Worm (Caenorhabditis elegans) whole organism, early embryonic: ENCODE measurements around the gene cacn-1.

ENCODE experiments used
- B0310.2 ChIP-seq: sonication (generic microtip); optimal IDR thresholded peaks from 2 replicates; lab custom pipeline; 2016; ENCODE audit warnings: mild to moderate bottlenecking, missing genetic modification characterization, missing compliant biosample characterization
- F13C5.2 ChIP-seq: sonication (generic microtip); optimal IDR thresholded peaks from 2 replicates; lab custom pipeline; 2017; ENCODE audit warnings: mild to moderate bottlenecking, missing genetic modification characterization, inconsistent platforms, missing compliant biosample characterization
- aly-1 ChIP-seq: sonication (generic microtip); optimal IDR thresholded peaks from 2 replicates; lab custom pipeline; 2016; ENCODE audit warnings: missing genetic modification characterization, missing compliant biosample characterization
- ama-1 ChIP-seq: fragments of 150-350 bp; optimal IDR thresholded peaks from 2 replicates; lab custom pipeline; 2014
- ceh-13 ChIP-seq: fragments of 200-800 bp; sonication (Bioruptor generic); optimal IDR thresholded peaks from 2 replicates; lab custom pipeline; 2018; ENCODE audit warnings: mild to moderate bottlenecking, missing genetic modification characterization, missing compliant biosample characterization
- ceh-36 ChIP-seq: sonication (generic microtip); optimal IDR thresholded peaks from 2 replicates; lab custom pipeline; 2016; ENCODE audit warnings: missing genetic modification characterization, inconsistent platforms, missing compliant biosample characterization
- ets-7 ChIP-seq: sonication (generic microtip); optimal IDR thresholded peaks from 2 replicates; lab custom pipeline; 2016; ENCODE audit warnings: missing genotype, missing genetic modification characterization, missing compliant biosample characterization
- flt-1 ChIP-seq: fragments of 200-800 bp; sonication (Bioruptor generic); IDR thresholded peaks from 2 replicates; pipeline ENCODE4 v1.3.6; 2022; ENCODE audit warnings: missing genetic modification characterization, missing compliant biosample characterization
- hmbx-1 ChIP-seq: sonication (generic microtip); optimal IDR thresholded peaks from 2 replicates; lab custom pipeline; 2016; ENCODE audit warnings: mild to moderate bottlenecking, missing genetic modification characterization, missing compliant biosample characterization
- hmg-4 ChIP-seq: fragments of 200-800 bp; sonication (Bioruptor generic); optimal IDR thresholded peaks from 2 replicates; lab custom pipeline; 2018; ENCODE audit warnings: mild to moderate bottlenecking, missing genetic modification characterization, missing compliant biosample characterization
- hnd-1 ChIP-seq: sonication (generic microtip); optimal IDR thresholded peaks from 2 replicates; lab custom pipeline; 2016; ENCODE audit warnings: missing genetic modification characterization, missing compliant biosample characterization
- pes-1 ChIP-seq: fragments of 200-800 bp; sonication (Bioruptor generic); IDR thresholded peaks from 2 replicates; pipeline ENCODE4 v1.3.6; 2022; ENCODE audit warnings: missing genetic modification reagents, missing genetic modification characterization, missing compliant biosample characterization
- scrt-1 ChIP-seq: fragments of 200-800 bp; sonication (Bioruptor generic); IDR thresholded peaks from 2 replicates; pipeline ENCODE4 v1.3.6; 2022; ENCODE audit warnings: missing genetic modification characterization, missing compliant biosample characterization
- sea-1 ChIP-seq: fragments of 200-800 bp; sonication (Bioruptor generic); conservative IDR thresholded peaks from 2 replicates; pipeline ENCODE4 v1.3.6; 2022; ENCODE audit warnings: missing genetic modification characterization, missing compliant biosample characterization
- tbx-11 ChIP-seq: fragments of 200-800 bp; sonication (Bioruptor generic); IDR thresholded peaks from 2 replicates; pipeline ENCODE4 v1.3.6; 2022; ENCODE audit warnings: missing genetic modification characterization, missing compliant biosample characterization
- tbx-37 ChIP-seq: fragments of 200-800 bp; sonication (Bioruptor generic); conservative IDR thresholded peaks from 2 replicates; pipeline ENCODE4 v1.3.6; 2022; ENCODE audit warnings: missing genetic modification reagents, missing genetic modification characterization, missing compliant biosample characterization
- tra-4 ChIP-seq: sonication (generic microtip); optimal IDR thresholded peaks from 2 replicates; lab custom pipeline; 2017; ENCODE audit warnings: missing genetic modification characterization, missing compliant biosample characterization

cacn-1 gene

ce11 chrII:14096814-14097213 is 45.1 kb downstream of the cacn-1 start:
- TF ChIP-seq aly-1 (tag; lab: Kevin White, UChicago) (peak; percentile 42), hmbx-1 (tag; lab: Kevin White, UChicago) (no peak)

DNA sequence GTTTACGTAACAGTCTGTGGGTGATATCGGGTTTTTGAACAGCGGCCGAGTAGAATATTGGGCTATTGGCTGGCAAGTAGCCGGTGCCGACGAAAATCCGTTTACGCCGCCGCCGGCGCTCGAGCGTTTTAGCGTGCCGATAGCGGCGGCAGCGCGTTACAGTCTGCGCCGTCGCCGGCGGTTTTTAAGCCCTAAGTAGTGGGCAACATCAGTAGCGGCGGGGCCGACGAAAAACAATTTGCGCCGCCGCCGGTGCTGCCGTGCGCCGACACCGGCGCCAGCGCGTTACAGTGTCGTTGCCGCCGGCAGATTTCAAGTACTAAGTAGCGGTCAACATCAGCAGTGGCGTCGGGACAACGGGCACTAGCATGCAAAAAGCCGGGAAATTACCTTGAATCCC is 46.1 kb downstream of the cacn-1 start:
- TF ChIP-seq hmg-4 (GFP tag; lab: Kevin White, UChicago): no peak
- TF ChIP-seq aly-1 (tag; lab: Kevin White, UChicago): no peak
- 0 out of 2 replicates have a peak, but pooled peaks have one; percentile 21 for TF ChIP-seq pes-1 (GFP tag; lab: Robert Waterston, UW)
- TF ChIP-seq B0310.2 (tag; lab: Kevin White, UChicago): no peak
- no peak for TF ChIP-seq hnd-1
- TF ChIP-seq hmbx-1 (tag; lab: Kevin White, UChicago): no peak
- no peak for TF ChIP-seq ama-1 (lab: Kevin White, UChicago)
- TF ChIP-seq flt-1: no peak
- no peak for TF ChIP-seq tra-4

- TF ChIP-seq F13C5.2 (tag; lab: Kevin White, UChicago) (no peak), hmbx-1 (tag; lab: Kevin White, UChicago) (no peak), flt-1 (no peak), hmg-4 (GFP tag; lab: Kevin White, UChicago) (no peak), B0310.2 (tag; lab: Kevin White, UChicago) (no peak), ceh-13 (GFP tag; lab: Kevin White, UChicago) (no peak)
Observed at ce11 chrII:14094590-14094989, 47.4 kb downstream of the cacn-1 start, which contains the start of gene col-87. TSS of gene col-87 (minus strand) at chrII:14094690.

- TF ChIP-seq aly-1 (tag; lab: Kevin White, UChicago) (no peak), F13C5.2 (tag; lab: Kevin White, UChicago) (no peak), ceh-13 (GFP tag; lab: Kevin White, UChicago) (no peak), ets-7 (no peak), tbx-11 (GFP tag; lab: Robert Waterston, UW) (no peak), hnd-1 (no peak), ama-1 (lab: Kevin White, UChicago) (no peak), hmg-4 (GFP tag; lab: Kevin White, UChicago) (no peak), tbx-37 (no peak), scrt-1 (no peak), ceh-36 (tag; lab: Kevin White, UChicago) (no peak), tra-4 (no peak), sea-1 (GFP tag; lab: Robert Waterston, UW) (no peak), B0310.2 (tag; lab: Kevin White, UChicago) (no peak), pes-1 (GFP tag; lab: Robert Waterston, UW) (no peak), flt-1 (no peak), hmbx-1 (tag; lab: Kevin White, UChicago) (no peak)
Observed at ce11 chrII:14091182-14091581, 50.8 kb downstream of the cacn-1 start.

- no peak for TF ChIP-seq tbx-37
- TF ChIP-seq aly-1 (tag; lab: Kevin White, UChicago): no peak
- no peak for TF ChIP-seq hmg-4 (GFP tag; lab: Kevin White, UChicago)
- TF ChIP-seq hmbx-1 (tag; lab: Kevin White, UChicago): no peak
- no peak for TF ChIP-seq pes-1 (GFP tag; lab: Robert Waterston, UW)
- no peak for TF ChIP-seq ceh-36 (tag; lab: Kevin White, UChicago)
- TF ChIP-seq sea-1 (GFP tag; lab: Robert Waterston, UW): no peak
- no peak for TF ChIP-seq tbx-11 (GFP tag; lab: Robert Waterston, UW)
- TF ChIP-seq B0310.2 (tag; lab: Kevin White, UChicago): no peak
- no peak for TF ChIP-seq ceh-13 (GFP tag; lab: Kevin White, UChicago)
- no peak for TF ChIP-seq flt-1
- no peak for TF ChIP-seq scrt-1
- TF ChIP-seq ama-1 (lab: Kevin White, UChicago): no peak
- no peak for TF ChIP-seq ets-7
- TF ChIP-seq tra-4: no peak
- TF ChIP-seq F13C5.2 (tag; lab: Kevin White, UChicago): no peak
- no peak for TF ChIP-seq hnd-1
Observed at ce11 chrII:14089796-14090372, 52.1 kb downstream of the cacn-1 start.

- TF ChIP-seq aly-1 (tag; lab: Kevin White, UChicago): no peak
- no peak for TF ChIP-seq scrt-1
- no peak for TF ChIP-seq hnd-1
- no peak for TF ChIP-seq ceh-13 (GFP tag; lab: Kevin White, UChicago)
Observed at ce11 chrII:14086931-14087330, 55.0 kb downstream of the cacn-1 start.
